Fruit fly (Drosophila melanogaster) Kc167 (cell line): ENCODE measurements around the gene PyK.

Source experiments
- h ChIP-seq: fragments of >200 bp; optimal IDR thresholded peaks from 3 replicates; lab custom pipeline; 2018; ENCODE audit warnings: missing external identifiers
- psq ChIP-seq: fragments of >200 bp; optimal IDR thresholded peaks from 2 replicates; lab custom pipeline; 2017; ENCODE audit warnings: missing external identifiers

DNA sequence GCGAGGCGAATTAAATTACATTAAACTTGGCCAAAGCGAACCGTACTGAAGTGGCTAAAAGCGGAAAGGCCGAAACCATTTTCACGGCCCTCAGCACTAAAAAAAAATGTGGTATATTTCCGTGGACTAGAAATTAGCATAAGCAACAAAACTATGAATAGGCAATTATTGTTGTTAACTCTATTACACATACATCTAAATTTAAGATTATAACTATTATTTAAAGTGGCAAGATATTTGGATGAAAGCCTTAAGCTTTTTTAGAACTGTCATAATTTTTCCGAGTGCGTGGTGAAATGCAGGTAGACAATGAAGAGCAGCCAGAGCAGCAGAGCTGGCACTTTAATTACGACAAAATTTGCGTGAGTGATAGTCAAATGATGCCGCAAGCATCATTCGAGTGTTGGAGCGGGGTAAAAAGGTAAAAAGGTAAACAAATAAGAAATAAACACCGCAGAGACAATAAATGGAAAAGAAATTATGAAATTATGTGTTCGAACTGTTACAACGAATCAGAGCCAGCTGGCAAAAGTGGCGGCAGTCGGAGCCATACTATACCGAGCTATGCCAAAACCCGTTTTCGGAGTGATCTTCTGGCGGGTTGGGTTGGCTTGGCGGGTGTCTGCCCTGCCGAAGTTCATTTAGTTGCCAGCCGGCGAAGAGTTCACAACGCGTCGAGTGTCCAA lies 38.5 kb upstream of the PyK start, which contains the start of gene CG7080:
- TF ChIP-seq h (lab: Kevin White, UChicago) (no peak), psq (lab: Kevin White, UChicago) (no peak)
